Fruit fly (Drosophila melanogaster) whole organism, embryonic: Measurements from ENCODE around the gene CG5853.

Experiments used
- Ada2b ChIP-seq: fragments of 200-800 bp; sonication (Bioruptor generic); IDR thresholded peaks from 2 replicates; pipeline ENCODE4 v1.3.6; 2022; ENCODE audit warnings: missing biosample characterization, missing genetic modification characterization
- Aef1 ChIP-seq: fragments of 200-800 bp; sonication (Bioruptor generic); IDR thresholded peaks from 3 replicates; pipeline ENCODE4 v1.3.6; 2022; ENCODE audit warnings: missing biosample characterization, missing genetic modification characterization
- CG10147 ChIP-seq: fragments of 200-800 bp; sonication (Bioruptor generic); optimal IDR thresholded peaks from 2 replicates; lab custom pipeline; 2019; ENCODE audit warnings: missing biosample characterization, mild to moderate bottlenecking, missing genetic modification characterization, moderate library complexity
- CG10543 ChIP-seq: fragments of 200-800 bp; sonication (Bioruptor generic); optimal IDR thresholded peaks from 3 replicates; lab custom pipeline; 2017; ENCODE audit warnings: missing biosample characterization, mild to moderate bottlenecking, missing genetic modification characterization, moderate library complexity
- CG11398 ChIP-seq: fragments of 200-800 bp; sonication (Bioruptor generic); optimal IDR thresholded peaks from 2 replicates; lab custom pipeline; 2016; ENCODE audit warnings: missing biosample characterization, missing genetic modification characterization
- CG12104 ChIP-seq: fragments of 200-800 bp; sonication (Bioruptor generic); optimal IDR thresholded peaks from 3 replicates; lab custom pipeline; 2016; ENCODE audit warnings: missing biosample characterization, missing genetic modification characterization
- CG12659 ChIP-seq: fragments of 200-800 bp; sonication (Bioruptor generic); optimal IDR thresholded peaks from 3 replicates; lab custom pipeline; 2017; ENCODE audit warnings: mild to moderate bottlenecking, missing biosample characterization, missing genetic modification reagents, missing genetic modification characterization
- CG12942 ChIP-seq: fragments of 200-800 bp; sonication (Bioruptor generic); optimal IDR thresholded peaks from 3 replicates; lab custom pipeline; 2016; ENCODE audit warnings: missing biosample characterization, missing genetic modification characterization
- CG13424 ChIP-seq: fragments of 200-800 bp; sonication (Bioruptor generic); optimal IDR thresholded peaks from 2 replicates; lab custom pipeline; 2019; ENCODE audit warnings: missing biosample characterization, mild to moderate bottlenecking, missing genetic modification characterization, moderate library complexity
- CG13624 ChIP-seq: fragments of 200-800 bp; sonication (Bioruptor generic); optimal IDR thresholded peaks from 2 replicates; lab custom pipeline; 2016; ENCODE audit warnings: missing biosample characterization, missing genetic modification characterization
- CG13894 ChIP-seq: fragments of 200-800 bp; sonication (Bioruptor generic); optimal IDR thresholded peaks from 3 replicates; lab custom pipeline; 2018; ENCODE audit warnings: missing biosample characterization, mild to moderate bottlenecking, missing genetic modification characterization, moderate library complexity
- CG14014 ChIP-seq: fragments of 200-800 bp; sonication (Bioruptor generic); IDR thresholded peaks from 2 replicates; pipeline ENCODE4 v1.3.6; 2022; ENCODE audit warnings: missing biosample characterization, missing genetic modification characterization
- CG14965 ChIP-seq: fragments of 200-800 bp; sonication (Bioruptor generic); optimal IDR thresholded peaks from 2 replicates; lab custom pipeline; 2016; ENCODE audit warnings: missing biosample characterization, missing genetic modification characterization, borderline replicate concordance
- CG15479 ChIP-seq: fragments of 200-800 bp; sonication (Bioruptor generic); optimal IDR thresholded peaks from 3 replicates; lab custom pipeline; 2019; ENCODE audit warnings: missing biosample characterization, mild to moderate bottlenecking, missing genetic modification characterization, moderate library complexity
- CG1602 ChIP-seq: fragments of 200-800 bp; sonication (Bioruptor generic); optimal IDR thresholded peaks from 3 replicates; lab custom pipeline; 2016; ENCODE audit warnings: missing biosample characterization, missing genetic modification characterization
- CG16779 ChIP-seq: fragments of 200-800 bp; sonication (Bioruptor generic); IDR thresholded peaks from 2 replicates; pipeline ENCODE4 v1.3.6; 2022; ENCODE audit warnings: missing biosample characterization, missing genetic modification characterization
- CG17361 ChIP-seq: fragments of 200-800 bp; sonication (Bioruptor generic); IDR thresholded peaks from 3 replicates; pipeline ENCODE4 v1.3.6; 2022; ENCODE audit warnings: missing biosample characterization, missing genetic modification characterization
- CG2129 ChIP-seq: fragments of 200-800 bp; sonication (Bioruptor generic); IDR thresholded peaks from 2 replicates; pipeline ENCODE4 v1.3.6; 2022; ENCODE audit warnings: missing biosample characterization, missing genetic modification characterization; ENCODE audit not compliant: partially characterized antibody
- CG3726 ChIP-seq: fragments of 200-800 bp; sonication (Bioruptor generic); IDR thresholded peaks from 3 replicates; pipeline ENCODE4, ENCODE4 v1.3.6; 2022; ENCODE audit warnings: missing biosample characterization, missing genetic modification characterization
- CG7357 ChIP-seq: fragments of 200-800 bp; sonication (Bioruptor generic); IDR thresholded peaks from 3 replicates; pipeline ENCODE4 v1.3.6; 2022; ENCODE audit warnings: missing biosample characterization, missing genetic modification characterization
- CG7786 ChIP-seq: fragments of 200-800 bp; sonication (Bioruptor generic); optimal IDR thresholded peaks from 2 replicates; lab custom pipeline; 2016; ENCODE audit warnings: missing biosample characterization, missing genetic modification characterization
- CG8281 ChIP-seq: fragments of 200-800 bp; sonication (Bioruptor generic); optimal IDR thresholded peaks from 2 replicates; lab custom pipeline; 2018; ENCODE audit warnings: missing biosample characterization, mild to moderate bottlenecking, missing genetic modification characterization, moderate library complexity
- Camta ChIP-seq: fragments of 200-800 bp; sonication (Bioruptor generic); optimal IDR thresholded peaks from 2 replicates; lab custom pipeline; 2016; ENCODE audit warnings: missing biosample characterization, missing genetic modification characterization
- CoRest ChIP-seq: fragments of 200-800 bp; sonication (Bioruptor generic); optimal IDR thresholded peaks from 3 replicates; lab custom pipeline; 2018; ENCODE audit warnings: missing biosample characterization, mild to moderate bottlenecking, missing genetic modification characterization, moderate library complexity
- Dip2 ChIP-seq: fragments of 200-800 bp; sonication (Bioruptor generic); IDR thresholded peaks from 2 replicates; pipeline ENCODE4 v1.3.6; 2022; ENCODE audit warnings: missing biosample characterization, missing genetic modification characterization
- Elba2 ChIP-seq: fragments of 200-800 bp; sonication (Bioruptor generic); optimal IDR thresholded peaks from 3 replicates; lab custom pipeline; 2016; ENCODE audit warnings: missing biosample characterization, missing genetic modification characterization
- Ets97D ChIP-seq: fragments of 200-800 bp; sonication (Bioruptor generic); optimal IDR thresholded peaks from 3 replicates; lab custom pipeline; 2016; ENCODE audit warnings: missing biosample characterization, missing genetic modification characterization
- HLH3B ChIP-seq: fragments of 200-800 bp; sonication (Bioruptor generic); IDR thresholded peaks from 2 replicates; pipeline ENCODE4 v1.3.6; 2022; ENCODE audit warnings: missing biosample characterization, missing genetic modification characterization
- Kr ChIP-seq: fragments of 200-800 bp; sonication (Bioruptor generic); optimal IDR thresholded peaks from 2 replicates; lab custom pipeline; 2017; ENCODE audit warnings: missing biosample characterization, mild to moderate bottlenecking, missing genetic modification characterization
- NFAT ChIP-seq: fragments of 200-800 bp; sonication (Bioruptor generic); IDR thresholded peaks from 2 replicates; pipeline ENCODE4 v1.3.6; 2022; ENCODE audit warnings: missing biosample characterization, missing genetic modification characterization
- Xbp1 ChIP-seq: fragments of 200-800 bp; sonication (Bioruptor generic); optimal IDR thresholded peaks from 3 replicates; lab custom pipeline; 2016; ENCODE audit warnings: missing biosample characterization, mild to moderate bottlenecking, missing genetic modification characterization
- bbx ChIP-seq: fragments of 200-800 bp; sonication (Bioruptor generic); IDR thresholded peaks from 2 replicates; pipeline ENCODE4 v1.3.6; 2022; ENCODE audit warnings: missing biosample characterization, missing genetic modification characterization; ENCODE audit not compliant: partially characterized antibody
- cas ChIP-seq: fragments of 200-800 bp; sonication (Bioruptor generic); IDR thresholded peaks from 2 replicates; pipeline ENCODE4 v1.3.6; 2022; ENCODE audit warnings: missing biosample characterization, missing genetic modification characterization
- ci ChIP-seq: fragments of 200-800 bp; sonication (Bioruptor generic); IDR thresholded peaks from 3 replicates; pipeline ENCODE4 v1.3.6; 2022; ENCODE audit warnings: missing biosample characterization, missing genetic modification characterization
- dysf ChIP-seq: fragments of 200-800 bp; sonication (Bioruptor generic); IDR thresholded peaks from 3 replicates; pipeline ENCODE4 v1.3.6; 2022; ENCODE audit warnings: missing biosample characterization, missing genetic modification characterization
- en ChIP-seq: fragments of 200-800 bp; sonication (Bioruptor generic); optimal IDR thresholded peaks from 2 replicates; lab custom pipeline; 2016; ENCODE audit warnings: missing biosample characterization, missing genetic modification characterization
- fd3F ChIP-seq: fragments of 200-800 bp; sonication (Bioruptor generic); optimal IDR thresholded peaks from 2 replicates; lab custom pipeline; 2018; ENCODE audit warnings: missing biosample characterization, mild to moderate bottlenecking, missing genetic modification characterization, moderate library complexity
- gfzf ChIP-seq: fragments of 200-800 bp; sonication (Bioruptor generic); optimal IDR thresholded peaks from 2 replicates; lab custom pipeline; 2016; ENCODE audit warnings: missing biosample characterization, mild to moderate bottlenecking, missing genetic modification characterization, moderate library complexity
- hb ChIP-seq: fragments of 200-800 bp; sonication (Bioruptor generic); IDR thresholded peaks from 3 replicates; pipeline ENCODE4 v1.3.6; 2022; ENCODE audit warnings: missing biosample characterization, missing genetic modification characterization; ENCODE audit not compliant: partially characterized antibody
- jumu ChIP-seq: fragments of 200-800 bp; sonication (Bioruptor generic); optimal IDR thresholded peaks from 3 replicates; lab custom pipeline; 2016; ENCODE audit warnings: missing biosample characterization, missing genetic modification characterization
- lbe ChIP-seq: fragments of 200-800 bp; sonication (Bioruptor generic); optimal IDR thresholded peaks from 2 replicates; lab custom pipeline; 2016; ENCODE audit warnings: missing biosample characterization, mild to moderate bottlenecking, missing genetic modification characterization
- maf-S ChIP-seq: fragments of 200-800 bp; sonication (Bioruptor generic); optimal IDR thresholded peaks from 2 replicates; lab custom pipeline; 2016; ENCODE audit warnings: missing biosample characterization, missing genetic modification characterization
- mirr ChIP-seq: fragments of 200-800 bp; sonication (Bioruptor generic); optimal IDR thresholded peaks from 3 replicates; lab custom pipeline; 2018; ENCODE audit warnings: missing biosample characterization, mild to moderate bottlenecking, missing genetic modification characterization
- nmo ChIP-seq: fragments of 200-800 bp; sonication (Bioruptor generic); optimal IDR thresholded peaks from 2 replicates; lab custom pipeline; 2018; ENCODE audit warnings: missing biosample characterization, mild to moderate bottlenecking, missing genetic modification characterization, moderate library complexity
- pb ChIP-seq: fragments of 200-800 bp; sonication (Bioruptor generic); optimal IDR thresholded peaks from 3 replicates; lab custom pipeline; 2016; ENCODE audit warnings: missing biosample characterization, missing genetic modification characterization
- salm ChIP-seq: fragments of 200-800 bp; sonication (Bioruptor generic); optimal IDR thresholded peaks from 2 replicates; lab custom pipeline; 2018; ENCODE audit warnings: missing biosample characterization, mild to moderate bottlenecking, missing genetic modification characterization
- seq ChIP-seq: fragments of 200-800 bp; sonication (Bioruptor generic); IDR thresholded peaks from 2 replicates; pipeline ENCODE4 v1.3.6; 2022; ENCODE audit warnings: missing biosample characterization, missing genetic modification characterization
- sim ChIP-seq: fragments of 200-800 bp; sonication (Bioruptor generic); IDR thresholded peaks from 2 replicates; pipeline ENCODE4 v1.3.6; 2022; ENCODE audit warnings: missing biosample characterization, missing genetic modification characterization
- tll ChIP-seq, 2 experiments: fragments of 200-800 bp in 1 of 2; fragments of >200 bp in 1 of 2; sonication (Bioruptor generic) in 1 of 2; optimal IDR thresholded peaks; 2 replicates each; lab custom pipeline; 2017 to 2019; ENCODE audit warnings: missing biosample characterization in 2 of 2, missing genetic modification characterization in 2 of 2, mild to moderate bottlenecking in 1 of 2, moderate library complexity in 1 of 2
- wdn ChIP-seq: fragments of 200-800 bp; sonication (Bioruptor generic); IDR thresholded peaks from 2 replicates; pipeline ENCODE4 v1.3.6; 2022; ENCODE audit warnings: missing biosample characterization, missing genetic modification characterization

The CG5853 gene

DNA sequence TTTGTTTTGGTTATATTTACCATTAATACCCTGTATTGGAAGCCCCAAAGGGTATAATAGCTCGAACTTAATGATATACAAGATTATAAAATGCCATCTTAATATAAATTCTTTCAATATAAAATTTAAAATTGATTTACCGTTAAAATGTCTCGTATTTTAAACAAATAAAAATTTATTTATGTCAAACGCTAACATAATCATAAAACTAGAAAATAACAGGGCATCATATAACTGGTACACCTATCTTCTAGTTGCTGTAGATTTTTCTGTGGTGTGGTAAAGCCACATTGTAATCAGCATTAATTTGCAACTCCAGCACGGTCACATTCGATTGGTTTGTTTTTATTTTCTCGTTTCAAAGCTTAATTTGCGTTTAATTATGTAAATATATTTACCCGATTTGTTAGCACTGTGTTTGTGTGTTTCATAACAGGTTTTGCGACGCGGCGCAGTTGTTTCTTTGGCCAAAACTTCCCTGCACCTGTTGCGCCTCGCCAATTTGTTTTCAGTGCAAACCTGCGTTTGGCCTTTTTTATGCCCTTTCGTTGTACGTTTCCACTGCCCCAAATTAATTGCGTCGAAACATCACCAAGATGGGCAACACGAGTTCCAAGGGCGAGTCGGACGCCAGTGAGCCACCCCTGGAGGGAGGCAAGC lies 9.7 kb upstream of the CG5853 start, which contains the start of the genes CG4658 and CG5846 (continued):
- TF ChIP-seq CG7357 (GFP tag; lab: Robert Waterston, UW) (peak; percentile 89), CG2129 (GFP tag; lab: Robert Waterston, UW) (no peak), CG13424 (peak; percentile 94), tll (GFP tag; optimal IDR thresholded peaks at IDR 0.05; lab: Kevin White, UChicago) (peak in 1 of 2 experiments; percentile 54), CG10543 (GFP tag; lab: Kevin White, UChicago) (peak; percentile 74), HLH3B (peak; percentile 97), CG7786 (peak; percentile 74), en (GFP tag; lab: Kevin White, UChicago) (peak; percentile 13), CG12942 (GFP tag; lab: Kevin White, UChicago) (peak; percentile 94), CG13624 (GFP tag; lab: Kevin White, UChicago) (peak; percentile 81), Elba2 (GFP tag; lab: Kevin White, UChicago) (peak; percentile 61), CG15479 (GFP tag; lab: Kevin White, UChicago) (no peak), CG8281 (tag; lab: Kevin White, UChicago) (peak; percentile 74), pb (GFP tag; lab: Kevin White, UChicago) (no peak), seq (GFP tag; lab: Robert Waterston, UW) (peak; percentile 80), CG14014 (GFP tag; lab: Robert Waterston, UW) (peak; percentile 92), cas (GFP tag; lab: Robert Waterston, UW) (peak; percentile 87), fd3F (GFP tag; lab: Kevin White, UChicago) (peak; percentile 92), mirr (peak; percentile 45), jumu (peak; percentile 57), CG3726 (GFP tag; lab: Robert Waterston, UW) (peak; percentile 94), CG14965 (GFP tag; lab: Kevin White, UChicago) (no peak), CG1602 (GFP tag; lab: Kevin White, UChicago) (peak; percentile 96), Camta (GFP tag; lab: Kevin White, UChicago) (peak; percentile 82), bbx (GFP tag; lab: Robert Waterston, UW) (peak; percentile 12; the same call in 1 of the 2 replicates), sim (GFP tag; lab: Robert Waterston, UW) (peak; percentile 93), CG12659 (GFP tag; lab: Kevin White, UChicago) (peak; percentile 94), gfzf (GFP tag; lab: Kevin White, UChicago) (peak; percentile 81), maf-S (GFP tag; lab: Kevin White, UChicago) (peak; percentile 62), CG10147 (GFP tag; lab: Kevin White, UChicago) (peak; percentile 89), salm (tag; lab: Kevin White, UChicago) (peak; percentile 91), CG17361 (peak; percentile 96), Ada2b (GFP tag; lab: Robert Waterston, UW) (peak; percentile 93), dysf (GFP tag; lab: Robert Waterston, UW) (peak; percentile 95), CG12104 (peak; percentile 85), CG13894 (tag; lab: Kevin White, UChicago) (peak; percentile 90), Aef1 (GFP tag; lab: Robert Waterston, UW) (peak; percentile 93), Xbp1 (peak; percentile 97), CG11398 (GFP tag; lab: Kevin White, UChicago) (peak; percentile 78), nmo (GFP tag; lab: Kevin White, UChicago) (peak; percentile 97), Dip2 (GFP tag; lab: Robert Waterston, UW) (peak; percentile 50), Kr (GFP tag; lab: Kevin White, UChicago) (no peak), Ets97D (peak; percentile 59), CoRest (tag; lab: Kevin White, UChicago) (peak; percentile 96), wdn (GFP tag; lab: Robert Waterston, UW) (peak; percentile 87), CG16779 (no peak), hb (no peak), ci (GFP tag; lab: Robert Waterston, UW) (peak; percentile 92), NFAT (GFP tag; lab: Robert Waterston, UW) (peak; percentile 76), lbe (GFP tag; lab: Kevin White, UChicago) (peak; percentile 74)
